Fruit fly (Drosophila melanogaster): ENCODE results near the gene Vps60.

Gene Vps60

DNA sequence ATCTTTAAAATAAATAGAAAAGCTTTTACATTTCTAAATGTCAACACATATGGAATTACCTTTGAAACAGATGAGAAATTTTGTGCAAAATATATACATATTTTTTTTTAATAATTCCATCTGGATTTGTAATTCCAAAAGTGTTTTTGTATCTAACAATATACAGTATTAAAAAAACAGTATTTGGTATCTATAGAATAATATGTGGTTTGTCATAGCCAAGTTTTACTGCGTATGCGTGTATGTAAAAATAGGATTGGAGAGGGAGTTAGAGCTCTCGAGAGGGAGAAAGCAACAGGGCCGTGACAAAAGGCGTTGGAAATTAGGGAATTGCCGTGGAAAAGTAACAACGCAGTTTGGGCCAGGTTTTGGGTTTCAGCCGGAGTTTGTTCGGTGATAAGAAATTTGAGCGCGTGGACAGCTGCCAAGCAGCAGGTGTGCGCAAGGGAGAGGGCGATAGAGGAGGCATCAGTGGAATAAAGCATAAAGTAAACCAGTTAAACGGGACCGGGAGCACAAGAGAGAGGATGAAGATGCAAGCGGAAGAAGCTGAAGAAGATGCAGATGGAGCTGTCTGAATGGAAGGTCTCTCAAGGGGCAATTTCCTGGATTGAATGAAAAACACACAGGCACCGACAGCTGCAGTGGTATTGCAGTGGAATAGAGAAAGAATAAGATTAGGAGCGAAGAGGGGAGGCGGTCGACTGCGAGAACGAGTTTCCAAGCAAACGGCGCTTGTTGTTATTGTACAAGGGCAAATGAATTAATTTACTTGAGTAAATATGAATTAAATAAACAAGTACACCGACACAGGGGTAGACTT, 31.7 kb upstream of the Vps60 start (continued):
- TF ChIP-seq CG17361 (GFP tag; IDR thresholded peaks at IDR 0.05) (no peak), ac (GFP tag; optimal IDR thresholded peaks at IDR 0.05) (peak; percentile 93), CG11093 (GFP tag; IDR thresholded peaks at IDR 0.05) (peak; percentile 68; the same call in 1 of the 3 replicates), Ada2b (GFP tag; IDR thresholded peaks at IDR 0.05) (peak; percentile 59), maf-S (GFP tag; optimal IDR thresholded peaks at IDR 0.05) (no peak), CG34224 (GFP tag; IDR thresholded peaks at IDR 0.05; ENCODE audit: partially characterized antibody) (no peak), Camta (GFP tag; optimal IDR thresholded peaks at IDR 0.05) (peak; percentile 79), al (GFP tag; IDR thresholded peaks at IDR 0.05) (peak; percentile 29; the same call in 1 of the 2 replicates), CG17912 (GFP tag; optimal IDR thresholded peaks at IDR 0.05) (no peak), yki (optimal IDR thresholded peaks at IDR 0.05) (no peak), CG12391 (tag; optimal IDR thresholded peaks at IDR 0.05) (no peak), CG2120 (GFP tag; optimal IDR thresholded peaks at IDR 0.05) (peak; percentile 2), Adf1 (GFP tag; IDR thresholded peaks at IDR 0.05) (no peak), bowl (GFP tag; IDR thresholded peaks at IDR 0.05) (no peak), fru (optimal IDR thresholded peaks at IDR 0.05) (no peak), CG13296 (GFP tag; optimal IDR thresholded peaks at IDR 0.05) (peak; percentile 57), CG3281 (GFP tag; optimal IDR thresholded peaks at IDR 0.05) (peak; percentile 74), CG10267 (tag; optimal IDR thresholded peaks at IDR 0.05) (no peak), Fer3 (tag; optimal IDR thresholded peaks at IDR 0.05) (peak; percentile 39), CG30403 (GFP tag; optimal IDR thresholded peaks at IDR 0.05) (no peak), CG13424 (tag; optimal IDR thresholded peaks at IDR 0.05) (peak; percentile 14), CG32772 (GFP tag; IDR thresholded peaks at IDR 0.05) (no peak; the same call in 1 of the 2 replicates), nmo (GFP tag; optimal IDR thresholded peaks at IDR 0.05) (no peak), CG12744 (GFP tag; optimal IDR thresholded peaks at IDR 0.05) (no peak), tx (GFP tag; optimal IDR thresholded peaks at IDR 0.05) (no peak), CG11695 (GFP tag; IDR thresholded peaks at IDR 0.05) (peak; percentile 76), CG17359 (tag; optimal IDR thresholded peaks at IDR 0.05) (peak; percentile 47), CG6854 (GFP tag; optimal IDR thresholded peaks at IDR 0.05) (no peak), Trl (optimal IDR thresholded peaks at IDR 0.05) (peak in 1 of 2 experiments; percentile 17), Trl (GFP tag; optimal IDR thresholded peaks at IDR 0.05) (peak; percentile 76), CG13287 (GFP tag; IDR thresholded peaks at IDR 0.05; ENCODE audit: partially characterized antibody) (no peak), salm (tag; optimal IDR thresholded peaks at IDR 0.05) (no peak), Oli (tag; optimal IDR thresholded peaks at IDR 0.05) (no peak), dimm (GFP tag; IDR thresholded peaks at IDR 0.05) (no peak), ro (GFP tag; IDR thresholded peaks at IDR 0.05) (no peak), ham (GFP tag; IDR thresholded peaks at IDR 0.05) (no peak; the same call in 1 of the 2 replicates), Dbx (GFP tag; IDR thresholded peaks at IDR 0.05) (peak; percentile 88), NFAT (GFP tag; IDR thresholded peaks at IDR 0.05) (peak; percentile 77; the same call in 1 of the 2 replicates), CG4617 (GFP tag; optimal IDR thresholded peaks at IDR 0.05; ENCODE audit: borderline replicate concordance) (no peak), CG15269 (tag; optimal IDR thresholded peaks at IDR 0.05) (no peak), CG17385 (GFP tag; optimal IDR thresholded peaks at IDR 0.05) (no peak), slp2 (GFP tag; optimal IDR thresholded peaks at IDR 0.05) (no peak), Xbp1 (GFP tag; optimal IDR thresholded peaks at IDR 0.05) (no peak), Rx (GFP tag; IDR thresholded peaks at IDR 0.05) (no peak; the same call in 1 of the 2 replicates), CG6272 (GFP tag; IDR thresholded peaks at IDR 0.05) (no peak), en (GFP tag; optimal IDR thresholded peaks at IDR 0.05) (no peak), CG32767 (GFP tag; IDR thresholded peaks at IDR 0.05) (no peak), CG6654 (GFP tag; optimal IDR thresholded peaks at IDR 0.05) (peak; percentile 14), ci (GFP tag; IDR thresholded peaks at IDR 0.05) (peak; percentile 19; the same call in 1 of the 3 replicates), CG18619 (GFP tag; optimal IDR thresholded peaks at IDR 0.05) (no peak), CG10959 (GFP tag; IDR thresholded peaks at IDR 0.05) (no peak; the same call in 1 of the 2 replicates)

All from whole organism, embryonic.